Worm (Caenorhabditis elegans) whole organism, young adult: ENCODE results near the gene ugt-65.

Experiments used
- C06A6.2 ChIP-seq: fragments of 200-800 bp; sonication (Bioruptor generic); conservative IDR thresholded peaks from 2 replicates; pipeline ENCODE4 v1.3.6; 2022; ENCODE audit warnings: missing genetic modification characterization, missing compliant biosample characterization
- D2030.7 ChIP-seq: fragments of 200-800 bp; sonication (Bioruptor generic); IDR thresholded peaks from 2 replicates; pipeline ENCODE4 v1.3.6; 2022; ENCODE audit warnings: missing genetic modification reagents, missing genetic modification characterization, missing compliant biosample characterization
- F10E7.11 ChIP-seq: sonication (generic microtip); optimal IDR thresholded peaks from 2 replicates; lab custom pipeline; 2017; ENCODE audit warnings: mild to moderate bottlenecking, missing genetic modification characterization, moderate library complexity, missing compliant biosample characterization
- F37B4.10 ChIP-seq: fragments of 200-800 bp; sonication (Bioruptor generic); IDR thresholded peaks from 2 replicates; pipeline ENCODE4 v1.3.6; 2022; ENCODE audit warnings: missing genetic modification characterization, missing compliant biosample characterization
- F52B5.7 ChIP-seq: sonication (generic microtip); optimal IDR thresholded peaks from 2 replicates; lab custom pipeline; 2016; ENCODE audit warnings: mild to moderate bottlenecking, missing genetic modification characterization, missing compliant biosample characterization
- F57C9.4 ChIP-seq: sonication (generic microtip); optimal IDR thresholded peaks from 2 replicates; lab custom pipeline; 2017; ENCODE audit warnings: mild to moderate bottlenecking, missing genetic modification characterization, missing compliant biosample characterization
- K11D2.4 ChIP-seq: fragments of 200-800 bp; sonication (Bioruptor generic); IDR thresholded peaks from 2 replicates; pipeline ENCODE4 v1.3.6; 2022; ENCODE audit warnings: missing genetic modification reagents, missing genetic modification characterization, missing compliant biosample characterization
- T07F8.4 ChIP-seq: sonication (generic microtip); optimal IDR thresholded peaks from 2 replicates; lab custom pipeline; 2016; ENCODE audit warnings: mild to moderate bottlenecking, missing genetic modification characterization, moderate library complexity, missing compliant biosample characterization
- T26A5.8 ChIP-seq: sonication (generic microtip); optimal IDR thresholded peaks from 2 replicates; lab custom pipeline; 2016; ENCODE audit warnings: missing genetic modification characterization, missing compliant biosample characterization
- Y53G8AR.9 ChIP-seq: fragments of 200-800 bp; sonication (Bioruptor generic); conservative IDR thresholded peaks from 2 replicates; pipeline ENCODE4 v1.3.6; 2022; ENCODE audit warnings: missing genetic modification reagents, missing genetic modification characterization, missing compliant biosample characterization
- Y56A3A.18 ChIP-seq: fragments of 200-800 bp; sonication (Bioruptor generic); IDR thresholded peaks from 2 replicates; pipeline ENCODE4 v1.3.6; 2022; ENCODE audit warnings: missing genetic modification reagents, missing genetic modification characterization, missing compliant biosample characterization
- Y67H2A.10 ChIP-seq: fragments of 200-800 bp; sonication (Bioruptor generic); conservative IDR thresholded peaks from 2 replicates; pipeline ENCODE4 v1.3.6; 2022; ENCODE audit warnings: missing genetic modification reagents, missing genetic modification characterization, missing compliant biosample characterization
- Y79H2A.3 ChIP-seq: fragments of 200-800 bp; sonication (Bioruptor generic); conservative IDR thresholded peaks from 2 replicates; pipeline ENCODE4 v1.3.6; 2022; ENCODE audit warnings: missing genetic modification reagents, missing genetic modification characterization, missing compliant biosample characterization
- ama-1 ChIP-seq, 3 experiments: fragments of 150-350 bp in 1 of 3; sonication (generic microtip) in 2 of 3; optimal IDR thresholded peaks; 2 replicates each; lab custom pipeline; 2014 to 2018; ENCODE audit warnings: missing biosample characterization in 2 of 3, missing genetic modification characterization in 2 of 3, missing genetic modification reagents in 2 of 3
- aptf-2 ChIP-seq: fragments of 200-800 bp; sonication (Bioruptor generic); conservative IDR thresholded peaks from 2 replicates; pipeline ENCODE4 v1.3.6; 2022; ENCODE audit warnings: missing genetic modification reagents, missing genetic modification characterization, missing compliant biosample characterization
- athp-1 ChIP-seq: sonication (generic microtip); optimal IDR thresholded peaks from 2 replicates; lab custom pipeline; 2017; ENCODE audit warnings: mild to moderate bottlenecking, missing genetic modification characterization, missing compliant biosample characterization
- attf-5 ChIP-seq: fragments of 200-800 bp; sonication (Bioruptor generic); optimal IDR thresholded peaks from 2 replicates; lab custom pipeline; 2018; ENCODE audit warnings: mild to moderate bottlenecking, missing genetic modification characterization, missing compliant biosample characterization
- bed-2 ChIP-seq: fragments of 200-800 bp; sonication (Bioruptor generic); IDR thresholded peaks from 2 replicates; pipeline ENCODE4 v1.3.6; 2022; ENCODE audit warnings: missing genetic modification reagents, missing genetic modification characterization, missing compliant biosample characterization
- cebp-2 ChIP-seq: fragments of 200-800 bp; sonication (Bioruptor generic); IDR thresholded peaks from 2 replicates; pipeline ENCODE4 v1.3.6; 2022; ENCODE audit warnings: missing genetic modification characterization, missing compliant biosample characterization
- ceh-100 ChIP-seq: fragments of 200-800 bp; sonication (Bioruptor generic); IDR thresholded peaks from 2 replicates; pipeline ENCODE4 v1.3.6; 2022; ENCODE audit warnings: missing genetic modification reagents, missing genetic modification characterization, missing compliant biosample characterization
- ceh-40 ChIP-seq: fragments of 200-800 bp; sonication (Bioruptor generic); IDR thresholded peaks from 2 replicates; pipeline ENCODE4 v1.3.6; 2022; ENCODE audit warnings: missing genetic modification characterization, missing compliant biosample characterization
- ceh-79 ChIP-seq: sonication (generic microtip); optimal IDR thresholded peaks from 2 replicates; lab custom pipeline; 2017; ENCODE audit warnings: mild to moderate bottlenecking, missing genetic modification characterization, missing compliant biosample characterization
- chd-7 ChIP-seq: sonication (generic microtip); optimal IDR thresholded peaks from 2 replicates; lab custom pipeline; 2016; ENCODE audit warnings: mild to moderate bottlenecking, missing genetic modification characterization, moderate library complexity, missing compliant biosample characterization
- dpl-1 ChIP-seq: fragments of 150-350 bp; optimal IDR thresholded peaks from 2 replicates; lab custom pipeline; 2014; ENCODE audit warnings: missing biosample characterization, missing genetic modification reagents, missing genetic modification characterization
- efl-1 ChIP-seq: fragments of 150-350 bp; optimal IDR thresholded peaks from 2 replicates; lab custom pipeline; 2014; ENCODE audit warnings: missing biosample characterization, missing genetic modification reagents, missing genetic modification characterization
- egl-44 ChIP-seq: fragments of 200-800 bp; sonication (Bioruptor generic); IDR thresholded peaks from 2 replicates; pipeline ENCODE4 v1.3.6; 2022; ENCODE audit warnings: missing genetic modification reagents, missing genetic modification characterization, missing compliant biosample characterization
- ekl-4 ChIP-seq: fragments of 200-800 bp; sonication (Bioruptor generic); IDR thresholded peaks from 2 replicates; pipeline ENCODE4 v1.3.6; 2022; ENCODE audit warnings: missing genetic modification reagents, missing genetic modification characterization, missing compliant biosample characterization
- gei-17 ChIP-seq: fragments of 200-800 bp; sonication (Bioruptor generic); optimal IDR thresholded peaks from 2 replicates; lab custom pipeline; 2018; ENCODE audit warnings: mild to moderate bottlenecking, missing genetic modification characterization, missing compliant biosample characterization
- hlh-26 ChIP-seq: fragments of 200-800 bp; sonication (Bioruptor generic); conservative IDR thresholded peaks from 2 replicates; pipeline ENCODE4 v1.3.6; 2022; ENCODE audit warnings: missing genetic modification reagents, missing genetic modification characterization, missing compliant biosample characterization
- hmg-1.2 ChIP-seq: fragments of 200-800 bp; sonication (Bioruptor generic); IDR thresholded peaks from 2 replicates; pipeline ENCODE4 v1.3.6; 2022; ENCODE audit warnings: missing genetic modification reagents, missing genetic modification characterization, missing compliant biosample characterization
- let-607 ChIP-seq, 2 experiments: fragments of 200-800 bp in 1 of 2; sonication (Bioruptor generic) in 1 of 2; sonication (generic microtip) in 1 of 2; optimal IDR thresholded peaks; 2 replicates each; lab custom pipeline; 2016 to 2018; ENCODE audit warnings: mild to moderate bottlenecking in 2 of 2, missing compliant biosample characterization in 2 of 2, missing genetic modification characterization in 2 of 2, moderate library complexity in 2 of 2, missing genotype in 1 of 2
- madf-10 ChIP-seq: sonication (generic microtip); optimal IDR thresholded peaks from 2 replicates; lab custom pipeline; 2016; ENCODE audit warnings: mild to moderate bottlenecking, missing genetic modification characterization, missing compliant biosample characterization
- mcd-1 ChIP-seq: fragments of 200-800 bp; sonication (Bioruptor generic); IDR thresholded peaks from 2 replicates; pipeline ENCODE4 v1.3.6; 2022; ENCODE audit warnings: missing genetic modification reagents, missing genetic modification characterization, missing compliant biosample characterization
- nfya-1 ChIP-seq: sonication (generic microtip); optimal IDR thresholded peaks from 2 replicates; lab custom pipeline; 2017; ENCODE audit warnings: antibody characterized with exemption, missing compliant biosample characterization, missing genetic modification characterization, borderline replicate concordance; ENCODE audit not compliant: insufficient read depth
- nfyb-1 ChIP-seq: fragments of 200-800 bp; sonication (Bioruptor generic); IDR thresholded peaks from 2 replicates; pipeline ENCODE4 v1.3.6; 2022; ENCODE audit warnings: missing genetic modification reagents, missing genetic modification characterization, missing compliant biosample characterization
- nhr-120 ChIP-seq: fragments of 200-800 bp; sonication (Bioruptor generic); IDR thresholded peaks from 2 replicates; pipeline ENCODE4 v1.3.6; 2022; ENCODE audit warnings: missing genetic modification characterization, missing compliant biosample characterization
- nhr-80 ChIP-seq: sonication (generic microtip); optimal IDR thresholded peaks from 2 replicates; lab custom pipeline; 2016; ENCODE audit warnings: missing genetic modification characterization, missing compliant biosample characterization
- nhr-90 ChIP-seq: sonication (generic microtip); optimal IDR thresholded peaks from 2 replicates; lab custom pipeline; 2016; ENCODE audit warnings: missing genotype, mild to moderate bottlenecking, missing genetic modification characterization, missing compliant biosample characterization
- snpc-1.1 ChIP-seq: sonication (generic microtip); optimal IDR thresholded peaks from 2 replicates; lab custom pipeline; 2017; ENCODE audit warnings: missing genetic modification characterization, mild to moderate bottlenecking, missing compliant biosample characterization, antibody characterized with exemption, moderate library complexity, missing genotype, missing genetic modification reagents; ENCODE audit not compliant: insufficient read depth
- somi-1 ChIP-seq: fragments of 200-800 bp; sonication (Bioruptor generic); optimal IDR thresholded peaks from 2 replicates; lab custom pipeline; 2018; ENCODE audit warnings: mild to moderate bottlenecking, missing genetic modification characterization, missing compliant biosample characterization
- ztf-18 ChIP-seq: sonication (generic microtip); optimal IDR thresholded peaks from 2 replicates; lab custom pipeline; 2016; ENCODE audit warnings: missing genotype, mild to moderate bottlenecking, missing genetic modification characterization, missing compliant biosample characterization
- ztf-26 ChIP-seq: sonication (generic microtip); optimal IDR thresholded peaks from 2 replicates; lab custom pipeline; 2017; ENCODE audit warnings: missing genetic modification characterization, missing compliant biosample characterization
- ztf-6 ChIP-seq: fragments of 200-800 bp; sonication (Bioruptor generic); IDR thresholded peaks from 2 replicates; pipeline ENCODE4 v1.3.6; 2022; ENCODE audit warnings: missing genetic modification reagents, missing genetic modification characterization, missing compliant biosample characterization

Gene ugt-65

DNA sequence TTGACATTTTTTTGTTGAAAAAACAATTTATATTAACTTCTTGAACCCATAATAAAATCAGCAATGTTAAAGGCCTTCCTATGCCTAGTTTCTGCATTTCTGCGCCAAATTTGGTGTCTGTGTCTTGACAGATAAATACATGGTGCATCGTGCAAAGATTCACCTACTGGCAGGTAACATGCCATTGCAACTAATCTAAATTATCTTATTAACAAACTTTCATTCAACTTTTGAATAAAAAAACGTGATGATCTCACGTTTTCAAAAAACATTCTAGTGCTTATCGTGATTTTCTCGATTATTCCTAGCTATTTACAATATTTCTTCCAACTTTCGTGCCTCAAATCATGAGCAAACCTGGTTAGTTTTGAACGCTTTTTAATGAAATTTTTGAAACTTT, 36.1 kb downstream of the ugt-65 start, which contains the start of gene C25G4.7:
TSS of gene C25G4.7 (plus strand) at position 301 of the 400 bp plus-strand sequence.
- TF ChIP-seq T07F8.4 (tag; lab: Kevin White, UChicago) (no peak), F57C9.4 (tag; lab: Kevin White, UChicago) (no peak), let-607 (tag; optimal IDR thresholded peaks at IDR 0.05; lab: Kevin White, UChicago) (no peak), F10E7.11 (tag; lab: Kevin White, UChicago) (no peak), nfya-1 (tag; lab: Kevin White, UChicago) (no peak), mcd-1 (GFP tag; lab: Robert Waterston, UW) (no peak), hlh-26 (no peak), snpc-1.1 (no peak), nhr-90 (tag; lab: Kevin White, UChicago) (no peak), egl-44 (GFP tag; lab: Robert Waterston, UW) (no peak), ztf-18 (tag; lab: Kevin White, UChicago) (no peak), Y53G8AR.9 (GFP tag; lab: Robert Waterston, UW) (no peak)
- TF ChIP-seq, all 124 proteins: peak for 0

DNA sequence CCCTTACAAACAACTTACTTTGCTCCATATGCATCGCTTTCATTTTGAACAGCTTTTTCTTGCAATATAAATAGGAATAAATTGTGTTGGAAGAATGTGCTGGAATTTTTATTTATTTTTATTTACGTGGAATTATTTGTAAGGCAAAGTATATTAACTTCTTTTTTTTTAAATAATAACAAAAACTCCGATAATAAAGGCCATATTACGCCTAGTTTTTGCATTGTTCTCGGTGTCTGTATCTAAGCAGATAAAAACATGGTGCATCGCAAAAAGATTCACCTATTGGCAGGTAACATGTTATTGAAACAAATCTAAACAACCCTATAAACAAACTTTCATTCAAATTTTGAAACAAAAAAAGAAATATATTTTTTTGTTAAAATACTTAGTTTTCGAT, 42.9 kb downstream of the ugt-65 start, which contains the start of gene C25G4.8:
TSS of gene C25G4.8 (minus strand) at position 101 of the 400 bp plus-strand sequence.
- TF ChIP-seq attf-5 (GFP tag; lab: Kevin White, UChicago) (no peak), nfya-1 (tag; lab: Kevin White, UChicago) (no peak), T07F8.4 (tag; lab: Kevin White, UChicago) (no peak), T26A5.8 (tag; lab: Kevin White, UChicago) (no peak), gei-17 (GFP tag; lab: Kevin White, UChicago) (no peak), Y79H2A.3 (GFP tag; lab: Robert Waterston, UW) (no peak), D2030.7 (GFP tag; lab: Robert Waterston, UW) (no peak), nhr-80 (tag; lab: Kevin White, UChicago) (no peak), ztf-6 (no peak), dpl-1 (GFP tag; lab: Kevin White, UChicago) (no peak), hmg-1.2 (GFP tag; lab: Robert Waterston, UW) (no peak), efl-1 (GFP tag; lab: Kevin White, UChicago) (no peak), F37B4.10 (GFP tag; lab: Robert Waterston, UW) (no peak), ama-1 (optimal IDR thresholded peaks at IDR 0.05; lab: Kevin White, UChicago) (no peak), ama-1 (GFP tag; optimal IDR thresholded peaks at IDR 0.05; lab: Kevin White, UChicago) (no peak), Y56A3A.18 (GFP tag; lab: Robert Waterston, UW) (no peak), ztf-26 (no peak)

DNA sequence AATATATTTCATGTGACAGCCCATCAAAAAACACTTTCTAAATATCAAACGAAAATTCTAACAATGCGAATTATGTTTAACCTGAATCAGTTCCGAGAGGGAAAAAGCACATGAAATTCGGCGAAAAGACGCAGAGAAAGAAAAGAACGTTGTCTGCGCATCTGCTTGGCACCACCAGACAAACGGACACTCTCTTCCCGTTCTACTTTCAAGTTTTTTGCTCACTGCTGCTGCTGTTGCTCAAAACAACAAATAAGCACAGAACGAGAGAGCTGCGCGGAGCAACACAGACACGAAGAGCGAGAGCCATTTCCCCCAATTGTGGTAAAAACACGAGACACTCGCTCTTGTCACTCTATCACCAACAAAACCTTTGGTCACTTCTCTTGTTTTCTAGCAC, 44.3 kb downstream of the ugt-65 start:
- no peak for TF ChIP-seq nfyb-1 (GFP tag; lab: Robert Waterston, UW)
- TF ChIP-seq madf-10, result no peak
- no peak for TF ChIP-seq C06A6.2 (GFP tag; lab: Robert Waterston, UW)
- TF ChIP-seq aptf-2 (GFP tag; lab: Robert Waterston, UW), result no peak
- TF ChIP-seq chd-7 (tag; lab: Kevin White, UChicago), result no peak
- no peak for TF ChIP-seq ekl-4 (GFP tag; lab: Robert Waterston, UW)
- no peak for TF ChIP-seq bed-2 (GFP tag; lab: Robert Waterston, UW)
- no peak for TF ChIP-seq ceh-100 (GFP tag; lab: Robert Waterston, UW)
- TF ChIP-seq Y67H2A.10 (GFP tag; lab: Robert Waterston, UW), result no peak
- TF ChIP-seq F52B5.7 (tag; lab: Kevin White, UChicago), result no peak
- no peak for TF ChIP-seq cebp-2 (GFP tag; lab: Robert Waterston, UW)
- no peak for TF ChIP-seq ceh-79
- no peak for TF ChIP-seq K11D2.4 (GFP tag; lab: Robert Waterston, UW)
- TF ChIP-seq somi-1 (GFP tag; lab: Kevin White, UChicago), result no peak
- no peak for TF ChIP-seq nhr-120 (GFP tag; lab: Robert Waterston, UW)
- TF ChIP-seq athp-1 (tag; lab: Kevin White, UChicago), result no peak
- TF ChIP-seq hlh-26, result no peak
- TF ChIP-seq ceh-40 (GFP tag; lab: Robert Waterston, UW), result no peak
